Worm (Caenorhabditis elegans): ENCODE measurements around the gene oac-51.
"Not testable (repeated sequence)": the region's sequence is repeated elsewhere in the genome, so short reads cannot be mapped to it uniquely, and the experiment has no call there.

The oac-51 gene

ce11 chrIV:4347578-4348003, 11.0 kb downstream of the oac-51 start:
- no peak for TF ChIP-seq ref-1 (GFP tag; conservative IDR thresholded peaks at IDR 0.05)
- TF ChIP-seq cog-1 (tag; optimal IDR thresholded peaks at IDR 0.05): no peak
- no peak for TF ChIP-seq ztf-23 (GFP tag; IDR thresholded peaks at IDR 0.05)
- no peak for TF ChIP-seq ztf-29 (GFP tag; IDR thresholded peaks at IDR 0.05)
- TF ChIP-seq klf-2 (GFP tag; conservative IDR thresholded peaks at IDR 0.05): no peak
- TF ChIP-seq tab-1 (GFP tag; IDR thresholded peaks at IDR 0.05): no peak
- no peak for TF ChIP-seq med-1 (GFP tag; optimal IDR thresholded peaks at IDR 0.05; ENCODE audit: insufficient read depth)
- no peak for TF ChIP-seq T22C8.4 (GFP tag; IDR thresholded peaks at IDR 0.05)
- TF ChIP-seq flt-1 (GFP tag; IDR thresholded peaks at IDR 0.05): no peak

ce11 chrIV:4348146-4348545, 11.5 kb downstream of the oac-51 start, which contains the start of gene W03B1.5:
Gene W03B1.5, plus strand, starts transcription at chrIV:4348446.
- TF ChIP-seq ref-1 (GFP tag; conservative IDR thresholded peaks at IDR 0.05); cog-1 (tag; optimal IDR thresholded peaks at IDR 0.05); klf-2 (GFP tag; conservative IDR thresholded peaks at IDR 0.05): not testable (repeated sequence)

ce11 chrIV:4356879-4357278, 20.3 kb downstream of the oac-51 start, which contains the start of gene W03B1.9:
Gene W03B1.9, minus strand, starts transcription at chrIV:4356979.
- TF ChIP-seq flt-1 (GFP tag; IDR thresholded peaks at IDR 0.05) (no peak), T22C8.4 (GFP tag; IDR thresholded peaks at IDR 0.05) (no peak), cog-1 (tag; optimal IDR thresholded peaks at IDR 0.05) (no peak), ref-1 (GFP tag; conservative IDR thresholded peaks at IDR 0.05) (no peak), med-1 (GFP tag; optimal IDR thresholded peaks at IDR 0.05; ENCODE audit: insufficient read depth) (no peak)

ce11 chrIV:4357296-4357695, 20.7 kb downstream of the oac-51 start, which contains the start of gene sars-2:
Gene sars-2, plus strand, starts transcription at chrIV:4357636.
- TF ChIP-seq cog-1 (tag; optimal IDR thresholded peaks at IDR 0.05): no peak

DNA sequence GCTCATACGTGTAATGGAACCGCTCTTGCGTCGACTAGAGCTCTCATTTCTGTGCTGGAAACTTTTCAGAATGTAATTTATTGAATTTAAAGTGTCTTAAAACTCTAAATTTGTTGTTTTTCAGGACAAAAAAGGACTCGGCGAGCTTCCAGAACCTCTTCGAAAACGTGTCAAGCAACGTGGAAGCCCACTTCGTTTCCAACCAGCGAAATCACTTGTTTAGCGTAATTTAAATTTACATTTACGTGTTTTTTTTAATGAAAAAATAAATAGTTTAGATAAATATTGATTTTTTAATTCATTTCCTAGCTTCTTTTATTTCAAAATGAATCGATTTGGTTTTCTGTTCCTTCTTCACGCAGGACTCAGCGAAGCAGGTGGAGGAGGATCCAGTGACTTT, 23.1 kb downstream of the oac-51 start, which contains the start of gene F55F10.3:
F55F10.3 (plus strand) TSS at position 301 of the 400 bp plus-strand sequence.
- TF ChIP-seq klf-2 (GFP tag; conservative IDR thresholded peaks at IDR 0.05): no peak
- no peak for TF ChIP-seq flt-1 (GFP tag; IDR thresholded peaks at IDR 0.05)
- no peak for TF ChIP-seq T22C8.4 (GFP tag; IDR thresholded peaks at IDR 0.05)
- TF ChIP-seq ztf-29 (GFP tag; IDR thresholded peaks at IDR 0.05): no peak
- TF ChIP-seq tab-1 (GFP tag; IDR thresholded peaks at IDR 0.05): no peak
- no peak for TF ChIP-seq ztf-23 (GFP tag; IDR thresholded peaks at IDR 0.05)
- TF ChIP-seq ref-1 (GFP tag; conservative IDR thresholded peaks at IDR 0.05): no peak

ce11 chrIV:4360497-4360896, 23.9 kb downstream of the oac-51 start, which contains the start of gene F55F10.1:
Gene F55F10.1, plus strand, starts transcription at chrIV:4360837.
- TF ChIP-seq med-1 (GFP tag; optimal IDR thresholded peaks at IDR 0.05; ENCODE audit: insufficient read depth) (no peak), T22C8.4 (GFP tag; IDR thresholded peaks at IDR 0.05) (0 out of 2 replicates have a peak, but pooled peaks have one; percentile 50), ztf-23 (GFP tag; IDR thresholded peaks at IDR 0.05) (no peak), flt-1 (GFP tag; IDR thresholded peaks at IDR 0.05) (no peak)

- TF ChIP-seq T22C8.4 (GFP tag; IDR thresholded peaks at IDR 0.05): no peak
- no peak for TF ChIP-seq klf-2 (GFP tag; conservative IDR thresholded peaks at IDR 0.05)
- no peak for TF ChIP-seq ref-1 (GFP tag; conservative IDR thresholded peaks at IDR 0.05)
- no peak for TF ChIP-seq med-1 (GFP tag; optimal IDR thresholded peaks at IDR 0.05; ENCODE audit: insufficient read depth)
- TF ChIP-seq ztf-23 (GFP tag; IDR thresholded peaks at IDR 0.05): no peak
- no peak for TF ChIP-seq tab-1 (GFP tag; IDR thresholded peaks at IDR 0.05)
- TF ChIP-seq cog-1 (tag; optimal IDR thresholded peaks at IDR 0.05): no peak
- TF ChIP-seq ztf-29 (GFP tag; IDR thresholded peaks at IDR 0.05): no peak
- TF ChIP-seq flt-1 (GFP tag; IDR thresholded peaks at IDR 0.05): no peak
These were observed 32.5 kb downstream of the oac-51 start for ce11 chrIV:4369116-4369515.

DNA sequence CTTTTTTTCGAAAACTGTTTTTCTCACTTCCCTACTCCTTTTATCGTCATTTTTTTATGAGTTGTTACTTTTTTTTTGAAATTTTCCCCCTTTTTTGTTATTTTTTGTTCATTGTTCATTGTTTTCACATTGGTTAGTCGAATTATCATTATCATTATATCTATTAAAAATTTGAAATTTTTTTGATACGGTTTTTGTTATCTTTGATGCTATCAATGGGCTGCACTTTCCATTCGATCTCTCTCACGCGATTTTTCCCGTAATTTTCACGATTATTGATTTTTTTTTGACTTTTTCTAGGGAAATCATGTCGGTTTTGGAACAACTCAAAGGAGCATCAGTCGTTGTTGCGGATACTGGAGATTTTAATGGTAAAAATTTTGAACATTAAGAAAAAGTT, 49.8 kb downstream of the oac-51 start, which contains the start of gene tald-1:
tald-1 (plus strand) TSS at position 301 of the 400 bp plus-strand sequence.
- no peak for TF ChIP-seq med-1 (GFP tag; optimal IDR thresholded peaks at IDR 0.05; ENCODE audit: insufficient read depth)
- TF ChIP-seq T22C8.4 (GFP tag; IDR thresholded peaks at IDR 0.05): 0 out of 2 replicates have a peak, but pooled peaks have one; percentile 34

ce11 chrIV:4390438-4390894, 53.9 kb downstream of the oac-51 start, which contains the start of the genes rpl-7A and set-21:
Gene rpl-7A, minus strand, starts transcription at chrIV:4390590.
Gene set-21, plus strand, starts transcription at chrIV:4390844.
- TF ChIP-seq med-1 (GFP tag; optimal IDR thresholded peaks at IDR 0.05; ENCODE audit: insufficient read depth) (no peak), ztf-29 (GFP tag; IDR thresholded peaks at IDR 0.05) (no peak), cog-1 (tag; optimal IDR thresholded peaks at IDR 0.05) (peak; percentile 67), T22C8.4 (GFP tag; IDR thresholded peaks at IDR 0.05) (0 out of 2 replicates have a peak, but pooled peaks have one; percentile 41), tab-1 (GFP tag; IDR thresholded peaks at IDR 0.05) (no peak), klf-2 (GFP tag; conservative IDR thresholded peaks at IDR 0.05) (peak; percentile 69; the same call in 1 of the 2 replicates), flt-1 (GFP tag; IDR thresholded peaks at IDR 0.05) (peak; percentile 84), ztf-23 (GFP tag; IDR thresholded peaks at IDR 0.05) (peak; percentile 91), ref-1 (GFP tag; conservative IDR thresholded peaks at IDR 0.05) (no peak)

Data from whole organism, midembryonic.